Fruit fly (Drosophila melanogaster): Measurements from ENCODE around the gene CG2233.

CG2233 gene

dm6 chrX:8056597-8057228 is 19.4 kb upstream of the CG2233 start:
- TF ChIP-seq CG2199 (GFP tag; IDR thresholded peaks at IDR 0.05) = no peak
- no peak for TF ChIP-seq CG11093 (GFP tag; IDR thresholded peaks at IDR 0.05)
- no peak for TF ChIP-seq toy (GFP tag; IDR thresholded peaks at IDR 0.05)
- TF ChIP-seq CG18599 (GFP tag; optimal IDR thresholded peaks at IDR 0.05) = no peak
- no peak for TF ChIP-seq tap (tag; optimal IDR thresholded peaks at IDR 0.05)
- TF ChIP-seq CG8478 (optimal IDR thresholded peaks at IDR 0.05) = peak; percentile 75
- no peak for TF ChIP-seq pan (optimal IDR thresholded peaks at IDR 0.05)
- no peak for TF ChIP-seq pan (GFP tag; optimal IDR thresholded peaks at IDR 0.05 in 1 of 2, IDR thresholded peaks at IDR 0.05 in 1 of 2)
- TF ChIP-seq CG12391 (tag; optimal IDR thresholded peaks at IDR 0.05) = no peak
- TF ChIP-seq wdn (GFP tag; IDR thresholded peaks at IDR 0.05) = no peak
- TF ChIP-seq bsh (GFP tag; optimal IDR thresholded peaks at IDR 0.05) = peak in 1 of 2 experiments; percentile 22
- TF ChIP-seq CG7556 (GFP tag; optimal IDR thresholded peaks at IDR 0.05) = no peak
- TF ChIP-seq Fer3 (tag; optimal IDR thresholded peaks at IDR 0.05) = no peak
- no peak for TF ChIP-seq Atf6 (GFP tag; IDR thresholded peaks at IDR 0.05)
- TF ChIP-seq CG8281 (tag; optimal IDR thresholded peaks at IDR 0.05) = no peak
- no peak for TF ChIP-seq Hmr (GFP tag; optimal IDR thresholded peaks at IDR 0.05)
- TF ChIP-seq Antp (GFP tag; optimal IDR thresholded peaks at IDR 0.05) = no peak
- peak; percentile 32; the same call in 1 of the 3 replicates for TF ChIP-seq CG34224 (GFP tag; IDR thresholded peaks at IDR 0.05; ENCODE audit: partially characterized antibody)
- TF ChIP-seq fd96Cb (tag; optimal IDR thresholded peaks at IDR 0.05) = no peak
- TF ChIP-seq Trl (optimal IDR thresholded peaks at IDR 0.05) = peak; percentile 84 to 90
- TF ChIP-seq Trl (GFP tag; optimal IDR thresholded peaks at IDR 0.05) = no peak
- TF ChIP-seq trh (GFP tag; optimal IDR thresholded peaks at IDR 0.05) = no peak
- no peak for TF ChIP-seq CG17328 (GFP tag; IDR thresholded peaks at IDR 0.05)
- TF ChIP-seq HLHmδ (GFP tag; optimal IDR thresholded peaks at IDR 0.05) = peak; percentile 42
- TF ChIP-seq HLH4C (GFP tag; IDR thresholded peaks at IDR 0.05; ENCODE audit: partially characterized antibody) = no peak
- TF ChIP-seq otp (GFP tag; IDR thresholded peaks at IDR 0.05) = 0 out of 3 replicates have a peak, but pooled peaks have one; percentile 27
- TF ChIP-seq chm (GFP tag; IDR thresholded peaks at IDR 0.05) = 0 out of 2 replicates have a peak, but pooled peaks have one; percentile 23
- peak; percentile 87 for TF ChIP-seq sqz (GFP tag; optimal IDR thresholded peaks at IDR 0.05)
- TF ChIP-seq CG7271 (tag; optimal IDR thresholded peaks at IDR 0.05) = no peak
- TF ChIP-seq CHES-1-like (GFP tag; optimal IDR thresholded peaks at IDR 0.05) = no peak
- no peak for TF ChIP-seq Stat92E (GFP tag; optimal IDR thresholded peaks at IDR 0.05)
- no peak for TF ChIP-seq amos (GFP tag; IDR thresholded peaks at IDR 0.05; ENCODE audit: partially characterized antibody)
- TF ChIP-seq Lpt (GFP tag; optimal IDR thresholded peaks at IDR 0.05) = no peak
- TF ChIP-seq Max (GFP tag; optimal IDR thresholded peaks at IDR 0.05) = no peak
- peak; percentile 14 for TF ChIP-seq B-H2 (GFP tag; optimal IDR thresholded peaks at IDR 0.05)
- TF ChIP-seq CG9876 (GFP tag; optimal IDR thresholded peaks at IDR 0.05) = no peak
- TF ChIP-seq h (optimal IDR thresholded peaks at IDR 0.05) = no peak
- no peak for TF ChIP-seq CG7786 (GFP tag; optimal IDR thresholded peaks at IDR 0.05)
- no peak for TF ChIP-seq CG31388 (GFP tag; optimal IDR thresholded peaks at IDR 0.05)
- no peak for TF ChIP-seq Awh (GFP tag; IDR thresholded peaks at IDR 0.05)
- TF ChIP-seq ro (GFP tag; IDR thresholded peaks at IDR 0.05) = no peak
- no peak for TF ChIP-seq Ets97D (GFP tag; optimal IDR thresholded peaks at IDR 0.05)
- TF ChIP-seq NC2β (GFP tag; optimal IDR thresholded peaks at IDR 0.05) = no peak
- peak; percentile 41 for TF ChIP-seq yki (optimal IDR thresholded peaks at IDR 0.05)
- TF ChIP-seq HmgZ (tag; optimal IDR thresholded peaks at IDR 0.05) = peak; percentile 11
- no peak for TF ChIP-seq dmrt11E (tag; optimal IDR thresholded peaks at IDR 0.05)
- no peak for TF ChIP-seq CG7372 (GFP tag; IDR thresholded peaks at IDR 0.05)
- TF ChIP-seq kni (GFP tag; optimal IDR thresholded peaks at IDR 0.05) = peak; percentile 25
- TF ChIP-seq chinmo (GFP tag; IDR thresholded peaks at IDR 0.05; ENCODE audit: partially characterized antibody) = 0 out of 4 replicates have a peak, but pooled peaks have one; percentile 63
- TF ChIP-seq CG1832 (GFP tag; optimal IDR thresholded peaks at IDR 0.05) = peak; percentile 58
- TF ChIP-seq phol (tag; optimal IDR thresholded peaks at IDR 0.05) = peak; percentile 68

All from whole organism, embryonic.